Fruit fly (Drosophila melanogaster): ENCODE data around the gene tth.

DNA sequence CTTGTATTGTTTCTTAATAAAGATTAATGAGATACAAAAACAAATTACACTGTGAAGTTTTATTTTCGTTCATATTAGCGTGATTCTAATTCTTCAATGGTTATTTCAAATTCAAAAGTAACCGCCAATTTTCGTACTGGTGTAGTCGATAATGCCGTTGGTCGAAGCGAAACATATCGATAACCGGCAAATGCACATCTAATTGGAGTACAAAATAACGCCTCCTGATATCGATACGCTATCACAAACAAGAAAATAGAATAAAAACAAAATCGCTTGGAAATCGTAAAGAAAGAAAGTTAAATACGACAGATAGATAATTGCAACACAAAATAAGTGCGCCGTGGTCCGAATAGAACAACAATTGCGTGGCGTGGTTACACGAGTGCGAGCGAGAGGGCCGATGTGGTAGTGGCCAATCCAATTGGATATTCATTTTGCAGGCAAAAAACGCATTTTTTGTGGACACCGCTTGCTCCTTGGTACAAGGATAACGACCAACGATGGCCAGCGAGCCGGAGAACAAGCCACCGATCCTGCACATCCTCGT, 10.4 kb downstream of the tth start:
- TF ChIP-seq svp (GFP tag) (no peak), dac (GFP tag; optimal IDR thresholded peaks at IDR 0.05) (no peak), Eip78C (GFP tag) (no peak), CG34406 (GFP tag; optimal IDR thresholded peaks at IDR 0.05) (no peak), dsx (GFP tag; optimal IDR thresholded peaks at IDR 0.05; ENCODE audit: poor library complexity, severe bottlenecking) (no peak)

All from whole organism, prepupa.